Worm (Caenorhabditis elegans) whole organism, midembryonic: Measurements from ENCODE around the gene C30G12.2.

Experiments
- T22C8.4 ChIP-seq: fragments of 200-800 bp; sonication (Bioruptor generic); IDR thresholded peaks from 2 replicates; pipeline ENCODE4 v1.3.6; 2022; ENCODE audit warnings: missing genetic modification characterization, missing compliant biosample characterization
- flt-1 ChIP-seq: fragments of 200-800 bp; sonication (Bioruptor generic); IDR thresholded peaks from 2 replicates; pipeline ENCODE4 v1.3.6; 2022; ENCODE audit warnings: missing genetic modification characterization, missing compliant biosample characterization
- klf-2 ChIP-seq: fragments of 200-800 bp; sonication (Bioruptor generic); conservative IDR thresholded peaks from 2 replicates; pipeline ENCODE4 v1.3.6; 2022; ENCODE audit warnings: missing genetic modification reagents, missing genetic modification characterization, missing compliant biosample characterization
- med-1 ChIP-seq: sonication (generic microtip); optimal IDR thresholded peaks from 2 replicates; lab custom pipeline; 2017; ENCODE audit warnings: missing genetic modification characterization, mild to moderate bottlenecking, missing compliant biosample characterization, antibody characterized with exemption, missing genetic modification reagents; ENCODE audit not compliant: insufficient read depth
- ref-1 ChIP-seq: fragments of 200-800 bp; sonication (Bioruptor generic); conservative IDR thresholded peaks from 2 replicates; pipeline ENCODE4 v1.3.6; 2022; ENCODE audit warnings: missing genetic modification reagents, missing genetic modification characterization, missing compliant biosample characterization
- tab-1 ChIP-seq: fragments of 200-800 bp; sonication (Bioruptor generic); IDR thresholded peaks from 2 replicates; pipeline ENCODE4 v1.3.6; 2022; ENCODE audit warnings: missing genetic modification characterization, missing compliant biosample characterization
- ztf-23 ChIP-seq: fragments of 200-800 bp; sonication (Bioruptor generic); IDR thresholded peaks from 2 replicates; pipeline ENCODE4 v1.3.6; 2022; ENCODE audit warnings: missing genetic modification reagents, missing genetic modification characterization, missing compliant biosample characterization
- ztf-29 ChIP-seq: fragments of 200-800 bp; sonication (Bioruptor generic); IDR thresholded peaks from 2 replicates; pipeline ENCODE4 v1.3.6; 2022; ENCODE audit warnings: missing genetic modification reagents, missing genetic modification characterization, missing compliant biosample characterization

- TF ChIP-seq ztf-23 = no peak
- TF ChIP-seq tab-1 (GFP tag; lab: Robert Waterston, UW) = no peak
- no peak for TF ChIP-seq T22C8.4
- no peak for TF ChIP-seq ref-1 (GFP tag; lab: Robert Waterston, UW)
- no peak for TF ChIP-seq ztf-29 (GFP tag; lab: Robert Waterston, UW)
- TF ChIP-seq flt-1 (GFP tag; lab: Robert Waterston, UW) = no peak
- no peak for TF ChIP-seq klf-2 (GFP tag; lab: Robert Waterston, UW)
- no peak for TF ChIP-seq med-1 (GFP tag; lab: Kevin White, UChicago)
Observed at ce11 chrII:7272513-7272912, 17.7 kb upstream of the C30G12.2 start.
